Worm (Caenorhabditis elegans) whole organism, L2 larva: ENCODE results near the gene crls-1.

ENCODE experiments used
- ama-1 ChIP-seq: fragments of 150-350 bp; optimal IDR thresholded peaks from 2 replicates; lab custom pipeline; 2018; ENCODE audit warnings: inconsistent platforms
- ceh-82 ChIP-seq: fragments of 150-350 bp; optimal IDR thresholded peaks from 2 replicates; lab custom pipeline; 2014; ENCODE audit warnings: missing biosample characterization, missing genetic modification characterization
- lin-39 ChIP-seq: fragments of 150-350 bp; optimal IDR thresholded peaks from 2 replicates; lab custom pipeline; 2014; ENCODE audit warnings: missing biosample characterization, missing genetic modification reagents, missing genetic modification characterization
- nhr-11 ChIP-seq: fragments of 150-350 bp; optimal IDR thresholded peaks from 2 replicates; lab custom pipeline; 2014; ENCODE audit warnings: missing biosample characterization, missing genetic modification characterization

DNA sequence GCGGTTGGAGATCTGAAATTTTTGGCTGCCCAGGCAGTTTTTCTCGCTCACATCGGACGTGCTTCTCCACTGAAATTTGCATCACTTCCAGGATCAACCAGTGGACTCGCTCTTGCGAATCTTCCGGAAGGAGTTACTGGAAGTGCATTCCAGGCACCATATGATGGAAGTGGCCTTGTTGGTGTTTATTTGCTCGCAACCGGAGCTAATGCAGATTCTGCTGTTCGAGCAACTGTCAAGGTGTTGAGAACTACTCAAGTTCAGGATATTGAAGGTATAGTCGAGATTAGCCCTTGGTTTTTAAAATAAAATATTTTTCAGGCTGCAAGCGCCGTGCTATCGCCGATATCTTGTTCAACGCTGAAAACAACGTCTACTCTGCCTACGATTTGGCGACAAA is 28.9 kb downstream of the crls-1 start:
- TF ChIP-seq lin-39 (tag; lab: Kevin White, UChicago) (no peak), ama-1 (lab: Kevin White, UChicago) (no peak), nhr-11 (tag; lab: Kevin White, UChicago) (no peak), ceh-82 (tag; lab: Kevin White, UChicago) (no peak)
